Worm (Caenorhabditis elegans) whole organism, L1 larva: ENCODE measurements around the gene cah-4.
A peak's percentile ranks its signal among the peaks of the same experiment; 100 is the strongest.

Experiments
- aly-2 ChIP-seq: fragments of 150-350 bp; optimal IDR thresholded peaks from 2 replicates; lab custom pipeline; 2014; ENCODE audit warnings: missing biosample characterization, missing genetic modification characterization
- ceh-8 ChIP-seq: fragments of 200-800 bp; sonication (Bioruptor generic); optimal IDR thresholded peaks from 2 replicates; lab custom pipeline; 2018; ENCODE audit warnings: mild to moderate bottlenecking, missing genetic modification characterization, moderate library complexity, missing compliant biosample characterization
- ceh-88 ChIP-seq: fragments of 200-800 bp; sonication (Bioruptor generic); IDR thresholded peaks from 2 replicates; pipeline ENCODE4 v1.3.6; 2022; ENCODE audit warnings: missing genetic modification characterization, missing compliant biosample characterization
- egl-27 ChIP-seq, 2 experiments: fragments of 150-350 bp in 1 of 2; sonication (generic microtip); optimal IDR thresholded peaks; 3 replicates each; lab custom pipeline; 2017 to 2018; ENCODE audit warnings: missing biosample characterization in 2 of 2, missing genetic modification characterization in 2 of 2, missing genetic modification reagents in 2 of 2
- lin-35 ChIP-seq, 2 experiments: fragments of 150-350 bp; optimal IDR thresholded peaks; 2 replicates each; lab custom pipeline; 2014; ENCODE audit warnings: missing biosample characterization in 2 of 2, missing genetic modification characterization in 2 of 2, missing genetic modification reagents in 2 of 2
- lsy-2 ChIP-seq, 2 experiments: fragments of 150-350 bp; optimal IDR thresholded peaks; 2 replicates each; lab custom pipeline; 2014; ENCODE audit warnings: missing biosample characterization in 2 of 2, missing genetic modification characterization in 2 of 2
- nhr-19 ChIP-seq: fragments of 200-800 bp; sonication (Bioruptor generic); conservative IDR thresholded peaks from 2 replicates; pipeline ENCODE4 v1.3.6; 2022; ENCODE audit warnings: missing genetic modification characterization, missing compliant biosample characterization
- nhr-20 ChIP-seq: sonication (generic microtip); optimal IDR thresholded peaks from 2 replicates; lab custom pipeline; 2016; ENCODE audit warnings: mild to moderate bottlenecking, missing genetic modification characterization, missing compliant biosample characterization
- unc-62 ChIP-seq: fragments of 150-350 bp; optimal IDR thresholded peaks from 2 replicates; lab custom pipeline; 2014; ENCODE audit warnings: missing biosample characterization, missing genetic modification reagents, missing genetic modification characterization

ce11 chrX:13561954-13562353 is 19.6 kb downstream of the cah-4 start:
- peak; percentile 7 for TF ChIP-seq nhr-20 (tag; lab: Kevin White, UChicago)
- TF ChIP-seq unc-62 (GFP tag; lab: Kevin White, UChicago), result no peak
- TF ChIP-seq lsy-2 (tag; optimal IDR thresholded peaks at IDR 0.05; lab: Kevin White, UChicago), result peak in 1 of 2 experiments; percentile 9
- TF ChIP-seq egl-27 (tag; optimal IDR thresholded peaks at IDR 0.05; lab: Kevin White, UChicago), result no peak
- no peak for TF ChIP-seq aly-2 (tag; lab: Kevin White, UChicago)
- TF ChIP-seq ceh-88 (GFP tag; lab: Robert Waterston, UW), result no peak
- no peak for TF ChIP-seq ceh-8
- TF ChIP-seq lin-35 (GFP tag; optimal IDR thresholded peaks at IDR 0.05; lab: Kevin White, UChicago), result no peak
- TF ChIP-seq nhr-19 (GFP tag; lab: Robert Waterston, UW), result peak; percentile 14
